Fruit fly (Drosophila melanogaster): ENCODE results near the gene RpS21.
A peak's percentile ranks its signal among the peaks of the same experiment; 100 is the strongest.

Gene RpS21

DNA sequence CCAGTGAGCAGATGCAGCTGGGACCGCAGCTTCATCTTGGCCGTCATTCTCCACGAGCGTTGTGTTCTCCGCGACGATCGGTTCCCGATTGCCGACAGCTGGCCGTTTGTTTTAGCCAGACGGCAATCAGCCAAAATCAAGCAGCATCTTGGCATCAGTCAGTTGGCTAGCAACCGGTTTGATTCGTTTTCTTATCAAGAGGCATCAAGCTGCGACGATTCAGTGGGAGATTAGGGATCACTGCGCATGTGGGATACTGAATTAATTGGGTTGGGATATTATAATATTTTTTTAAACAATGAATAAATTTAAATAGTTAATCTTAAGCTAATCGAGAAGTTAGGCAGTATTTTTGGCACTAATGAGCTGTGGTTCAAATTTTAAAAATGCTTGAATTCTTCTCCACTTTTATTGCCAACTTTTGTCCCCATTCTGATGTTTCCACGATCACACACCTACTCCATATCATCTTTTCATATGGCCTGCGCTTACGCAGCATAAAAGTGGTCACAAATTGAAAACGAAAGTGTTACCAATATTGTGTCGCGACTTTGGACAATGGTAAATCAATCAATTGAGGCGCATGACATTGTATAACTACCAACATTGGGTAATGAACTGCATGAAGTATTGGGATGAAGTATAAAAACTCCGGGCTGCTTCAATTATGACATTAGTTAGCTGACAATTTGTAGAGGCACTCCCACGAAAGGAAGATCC, 18.0 kb upstream of the RpS21 start, which contains the start of the genes CG3119 and Cpr23B (continued):
- TF ChIP-seq CG12769 (tag; optimal IDR thresholded peaks at IDR 0.05) (peak; percentile 79), Gug (GFP tag; IDR thresholded peaks at IDR 0.05) (no peak), Max (GFP tag; optimal IDR thresholded peaks at IDR 0.05) (no peak), Atf-2 (GFP tag; optimal IDR thresholded peaks at IDR 0.05) (no peak), CG32767 (GFP tag; IDR thresholded peaks at IDR 0.05) (no peak), Hand (GFP tag; optimal IDR thresholded peaks at IDR 0.05) (no peak), da (GFP tag; optimal IDR thresholded peaks at IDR 0.05) (no peak), abd-A (tag; optimal IDR thresholded peaks at IDR 0.05) (peak; percentile 40), pros (GFP tag; optimal IDR thresholded peaks at IDR 0.05) (no peak), CG31388 (GFP tag; optimal IDR thresholded peaks at IDR 0.05) (no peak), dm (GFP tag; optimal IDR thresholded peaks at IDR 0.05) (no peak), gsb-n (tag; optimal IDR thresholded peaks at IDR 0.05) (no peak)

DNA sequence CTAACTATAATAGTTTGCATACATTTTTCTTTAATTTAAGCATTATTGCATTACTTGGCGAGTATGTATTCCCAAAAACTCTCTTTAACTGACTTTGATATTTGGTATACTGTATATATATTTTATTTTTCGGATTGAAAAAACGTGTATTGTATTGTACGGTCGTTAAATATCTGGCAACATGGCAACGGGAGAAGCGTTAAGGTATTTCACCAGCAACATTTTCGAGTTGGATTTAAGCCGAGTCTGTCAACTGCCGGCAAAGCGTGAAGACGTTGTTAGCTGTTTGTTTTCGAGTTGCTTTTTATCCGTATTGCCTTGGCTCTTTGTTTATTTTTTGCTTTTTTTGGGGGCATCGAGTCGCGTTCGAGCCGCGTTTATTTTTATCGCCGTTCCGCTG, 16.0 kb upstream of the RpS21 start, which contains the start of gene CG2975:
Gene CG2975, plus strand, starts transcription at position 275 of the 400 bp plus-strand sequence.
- TF ChIP-seq row (GFP tag; IDR thresholded peaks at IDR 0.05) (0 out of 3 replicates have a peak, but pooled peaks have one; percentile 24), gfzf (GFP tag; optimal IDR thresholded peaks at IDR 0.05) (peak; percentile 31), CG11504 (tag; optimal IDR thresholded peaks at IDR 0.05) (peak; percentile 94), sqz (GFP tag; optimal IDR thresholded peaks at IDR 0.05) (peak; percentile 17), kni (GFP tag; optimal IDR thresholded peaks at IDR 0.05) (peak; percentile 33), CG15514 (GFP tag; optimal IDR thresholded peaks at IDR 0.05) (no peak), CG30020 (tag; optimal IDR thresholded peaks at IDR 0.05) (no peak), insv (GFP tag; optimal IDR thresholded peaks at IDR 0.05) (no peak), CG10543 (GFP tag; optimal IDR thresholded peaks at IDR 0.05) (peak; percentile 56), ranshi (GFP tag; IDR thresholded peaks at IDR 0.05) (0 out of 2 replicates have a peak, but pooled peaks have one; percentile 21)

DNA sequence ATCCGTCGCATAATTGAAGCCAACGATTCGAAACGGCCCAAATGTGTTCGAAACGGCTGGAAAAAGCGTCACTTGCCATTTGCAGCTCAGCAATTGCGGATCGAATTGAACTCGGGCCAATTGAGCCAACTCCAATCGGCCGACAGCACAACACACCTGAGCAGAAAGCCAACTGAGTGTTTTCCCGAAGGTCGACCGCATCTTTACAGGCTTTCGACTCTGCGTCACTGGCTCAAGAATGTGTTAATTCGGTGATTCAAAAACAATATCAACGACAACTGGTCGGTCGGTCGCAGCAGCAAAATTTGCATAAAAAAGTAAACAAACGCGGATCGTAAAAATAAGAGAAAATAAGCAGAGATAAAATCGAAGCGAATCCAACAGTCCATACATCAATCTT, 15.6 kb upstream of the RpS21 start:
- TF ChIP-seq mld (GFP tag; IDR thresholded peaks at IDR 0.05; ENCODE audit: partially characterized antibody) (no peak), CG10321 (GFP tag; IDR thresholded peaks at IDR 0.05) (no peak), vvl (GFP tag; IDR thresholded peaks at IDR 0.05) (peak; percentile 60), sd (tag; optimal IDR thresholded peaks at IDR 0.05) (peak; percentile 93), CG2129 (GFP tag; IDR thresholded peaks at IDR 0.05; ENCODE audit: partially characterized antibody) (no peak), Stat92E (GFP tag; optimal IDR thresholded peaks at IDR 0.05) (no peak), Nf-YA (GFP tag; IDR thresholded peaks at IDR 0.05) (no peak), Med (GFP tag) (peak; percentile 28), chinmo (GFP tag; IDR thresholded peaks at IDR 0.05; ENCODE audit: partially characterized antibody) (peak; percentile 81; the same call in 1 of the 4 replicates), knrl (GFP tag; IDR thresholded peaks at IDR 0.05; ENCODE audit: partially characterized antibody) (no peak), z (GFP tag; IDR thresholded peaks at IDR 0.05) (peak; percentile 87)

DNA sequence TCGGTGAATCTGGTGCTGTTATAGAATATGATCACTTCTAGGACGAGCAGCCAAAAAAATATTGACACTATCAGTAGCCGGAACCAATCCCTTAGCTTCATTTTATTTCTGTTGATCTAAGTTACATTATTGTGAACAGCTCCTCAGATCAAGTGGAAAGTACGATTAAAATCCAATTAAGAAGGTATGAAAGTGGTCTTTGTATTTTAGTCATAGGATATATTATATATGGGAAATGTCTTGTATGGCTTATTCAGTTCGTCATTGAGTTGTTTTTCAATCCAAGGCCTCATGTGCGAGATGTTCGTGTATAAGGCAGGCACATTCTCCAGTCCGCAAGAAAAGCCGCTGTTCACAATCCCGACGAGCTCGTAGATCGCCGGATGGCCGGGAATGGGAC, 11.5 kb upstream of the RpS21 start, which contains the start of gene CG18558:
Gene CG18558, minus strand, starts transcription at position 101 of the 400 bp plus-strand sequence.
- TF ChIP-seq D19A (tag; optimal IDR thresholded peaks at IDR 0.05) (no peak), CG30020 (tag; optimal IDR thresholded peaks at IDR 0.05) (no peak), wek (GFP tag; optimal IDR thresholded peaks at IDR 0.05) (no peak), CG12299 (tag; optimal IDR thresholded peaks at IDR 0.05) (no peak), Xbp1 (GFP tag; optimal IDR thresholded peaks at IDR 0.05) (no peak), CoRest (tag; optimal IDR thresholded peaks at IDR 0.05) (no peak), Oaz (GFP tag; IDR thresholded peaks at IDR 0.05) (no peak), kni (GFP tag; optimal IDR thresholded peaks at IDR 0.05) (no peak), pfk (GFP tag; optimal IDR thresholded peaks at IDR 0.05) (no peak), shn (GFP tag; optimal IDR thresholded peaks at IDR 0.05) (no peak), gcm (GFP tag; optimal IDR thresholded peaks at IDR 0.05) (no peak), CG31388 (GFP tag; optimal IDR thresholded peaks at IDR 0.05) (no peak), hb (GFP tag; IDR thresholded peaks at IDR 0.05; ENCODE audit: partially characterized antibody) (no peak), NC2α (GFP tag; optimal IDR thresholded peaks at IDR 0.05) (no peak), B-H1 (GFP tag; IDR thresholded peaks at IDR 0.05) (no peak)

All from whole organism, embryonic.